Fruit fly (Drosophila melanogaster): ENCODE results near the gene CG33116.

Gene CG33116

DNA sequence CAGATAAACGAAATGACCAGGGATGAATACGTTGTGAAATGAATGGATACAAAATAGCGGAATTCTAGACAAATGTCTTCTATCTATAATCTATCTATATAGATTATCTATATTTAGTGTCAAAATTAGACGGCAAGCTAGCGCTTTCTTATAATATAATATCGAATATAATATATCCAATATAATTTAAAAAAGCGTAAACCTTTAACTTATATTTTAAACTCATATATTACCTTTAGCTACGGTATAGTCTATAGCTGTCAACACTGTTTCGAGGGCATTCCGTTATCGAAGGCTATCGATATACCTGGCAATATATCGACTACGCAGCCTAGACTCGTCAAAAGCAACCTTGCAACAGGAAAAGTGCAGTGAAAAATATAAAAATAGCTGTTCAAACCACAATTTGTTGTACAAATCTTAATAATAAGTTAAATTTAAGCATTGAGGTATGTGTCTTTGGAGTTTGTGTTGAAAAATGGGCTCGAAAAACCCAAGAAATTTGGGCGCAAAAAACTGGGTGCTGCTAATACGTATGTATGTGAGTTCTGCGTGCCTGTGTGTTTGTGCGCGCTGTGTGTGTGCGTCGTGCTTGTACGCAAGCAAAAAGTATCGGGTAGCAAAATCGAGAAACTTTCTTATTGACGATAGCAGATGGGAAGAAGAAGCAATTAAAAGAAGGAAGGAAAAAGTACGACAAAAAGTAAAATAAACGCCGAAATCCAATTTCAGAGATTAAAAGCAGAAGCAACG is 40.2 kb upstream of the CG33116 start, which contains the start of the genes swm and Ctu2 (continued):
- TF ChIP-seq CG8765 (GFP tag; IDR thresholded peaks at IDR 0.05), result no peak
- peak; percentile 78 for TF ChIP-seq CG15269 (tag; optimal IDR thresholded peaks at IDR 0.05)
- TF ChIP-seq Ets65A (GFP tag), result no peak
- no peak for TF ChIP-seq CG12236 (GFP tag; optimal IDR thresholded peaks at IDR 0.05)
- no peak for TF ChIP-seq p53 (GFP tag; optimal IDR thresholded peaks at IDR 0.05)
- TF ChIP-seq usp (GFP tag; optimal IDR thresholded peaks at IDR 0.05), result no peak
- TF ChIP-seq CG11560 (tag; IDR thresholded peaks at IDR 0.05), result peak; percentile 47; the same call in 2 of the 3 replicates
- TF ChIP-seq kay (GFP tag; optimal IDR thresholded peaks at IDR 0.05), result no peak
- TF ChIP-seq CG11504 (tag; optimal IDR thresholded peaks at IDR 0.05), result no peak
- TF ChIP-seq gcm2 (GFP tag; optimal IDR thresholded peaks at IDR 0.05), result no peak
- TF ChIP-seq CHES-1-like (GFP tag; optimal IDR thresholded peaks at IDR 0.05), result no peak
- peak; percentile 22; the same call in 2 of the 3 replicates for TF ChIP-seq B-H1 (GFP tag; IDR thresholded peaks at IDR 0.05)
- TF ChIP-seq tgo (GFP tag; IDR thresholded peaks at IDR 0.05), result peak; percentile 42; the same call in 2 of the 3 replicates
- peak; percentile 75 for TF ChIP-seq PHDP (tag; optimal IDR thresholded peaks at IDR 0.05)
- TF ChIP-seq CG6254 (GFP tag; optimal IDR thresholded peaks at IDR 0.05), result no peak
- TF ChIP-seq Hr3 (GFP tag; optimal IDR thresholded peaks at IDR 0.05), result peak; percentile 68
- 0 out of 3 replicates have a peak, but pooled peaks have one; percentile 36 for TF ChIP-seq CG7357 (GFP tag; IDR thresholded peaks at IDR 0.05)
- peak; percentile 9 for TF ChIP-seq CrebB (tag; optimal IDR thresholded peaks at IDR 0.05)
- TF ChIP-seq CG15696 (tag; optimal IDR thresholded peaks at IDR 0.05), result peak; percentile 80
- no peak for TF ChIP-seq en (GFP tag; optimal IDR thresholded peaks at IDR 0.05)
- TF ChIP-seq CG12071 (GFP tag; optimal IDR thresholded peaks at IDR 0.05), result no peak
- no peak for TF ChIP-seq CG6765 (GFP tag; optimal IDR thresholded peaks at IDR 0.05)
- no peak for TF ChIP-seq ap (GFP tag; IDR thresholded peaks at IDR 0.05)
- no peak for TF ChIP-seq tio (GFP tag; optimal IDR thresholded peaks at IDR 0.05)
- no peak for TF ChIP-seq Sox100B (GFP tag; optimal IDR thresholded peaks at IDR 0.05)
- TF ChIP-seq Mrtf (GFP tag; IDR thresholded peaks at IDR 0.05), result no peak
- TF ChIP-seq Sry-β (GFP tag; optimal IDR thresholded peaks at IDR 0.05), result peak; percentile 94
- no peak for TF ChIP-seq CTCF (GFP tag; optimal IDR thresholded peaks at IDR 0.05)
- TF ChIP-seq lab (GFP tag; optimal IDR thresholded peaks at IDR 0.05), result no peak
- TF ChIP-seq chinmo (GFP tag; IDR thresholded peaks at IDR 0.05; ENCODE audit: partially characterized antibody), result 0 out of 4 replicates have a peak, but pooled peaks have one; percentile 80
- no peak for TF ChIP-seq Mad (GFP tag; optimal IDR thresholded peaks at IDR 0.05)
- TF ChIP-seq tap (tag; optimal IDR thresholded peaks at IDR 0.05), result no peak
- TF ChIP-seq MBD-R2 (GFP tag; IDR thresholded peaks at IDR 0.05), result no peak; the same call in 1 of the 2 replicates
- TF ChIP-seq nom (GFP tag; optimal IDR thresholded peaks at IDR 0.05), result no peak
- TF ChIP-seq Rfx (GFP tag; IDR thresholded peaks at IDR 0.05), result peak; percentile 76
- TF ChIP-seq CG5953 (GFP tag; IDR thresholded peaks at IDR 0.05), result no peak
- peak; percentile 84 for TF ChIP-seq CG10543 (GFP tag; optimal IDR thresholded peaks at IDR 0.05)
- peak; percentile 34; the same call in 2 of the 3 replicates for TF ChIP-seq Opbp (GFP tag; IDR thresholded peaks at IDR 0.05; ENCODE audit: partially characterized antibody)
- no peak for TF ChIP-seq ttk (GFP tag; IDR thresholded peaks at IDR 0.05)
- TF ChIP-seq gem (tag; optimal IDR thresholded peaks at IDR 0.05), result no peak
- peak; percentile 62; the same call in 1 of the 3 replicates for TF ChIP-seq hb (GFP tag; IDR thresholded peaks at IDR 0.05; ENCODE audit: partially characterized antibody)
- no peak for TF ChIP-seq tup (GFP tag; optimal IDR thresholded peaks at IDR 0.05)
- TF ChIP-seq NK7.1 (GFP tag; optimal IDR thresholded peaks at IDR 0.05), result no peak
- 0 out of 3 replicates have a peak, but pooled peaks have one; percentile 32 for TF ChIP-seq CG11093 (GFP tag; IDR thresholded peaks at IDR 0.05)
- TF ChIP-seq scrt (GFP tag; optimal IDR thresholded peaks at IDR 0.05), result no peak
- TF ChIP-seq CG3407 (GFP tag; optimal IDR thresholded peaks at IDR 0.05), result peak; percentile 54
- TF ChIP-seq Bteb2 (GFP tag; optimal IDR thresholded peaks at IDR 0.05), result no peak
- no peak for TF ChIP-seq CG16779 (GFP tag; IDR thresholded peaks at IDR 0.05)
- TF ChIP-seq CG9932 (GFP tag; IDR thresholded peaks at IDR 0.05), result peak; percentile 83
- peak; percentile 21 for TF ChIP-seq CG18011 (GFP tag; optimal IDR thresholded peaks at IDR 0.05)
